Fruit fly (Drosophila melanogaster) whole organism, embryonic: Measurements from ENCODE around the gene Fdh.
A peak's percentile ranks its signal among the peaks of the same experiment; 100 is the strongest.

Experiments used
- Blimp-1 ChIP-seq: fragments of 200-800 bp; sonication (Bioruptor generic); optimal IDR thresholded peaks from 3 replicates; lab custom pipeline; 2018; ENCODE audit warnings: missing biosample characterization, missing genetic modification characterization, mild to moderate bottlenecking, moderate library complexity, missing genetic modification reagents
- BtbVII ChIP-seq: fragments of 200-800 bp; sonication (Bioruptor generic); optimal IDR thresholded peaks from 3 replicates; lab custom pipeline; 2017; ENCODE audit warnings: missing biosample characterization, mild to moderate bottlenecking, missing genetic modification characterization
- CG10431 ChIP-seq: fragments of 200-800 bp; sonication (Bioruptor generic); optimal IDR thresholded peaks from 3 replicates; lab custom pipeline; 2018; ENCODE audit warnings: missing biosample characterization, mild to moderate bottlenecking, missing genetic modification characterization
- CG10565 ChIP-seq: fragments of 200-800 bp; sonication (Bioruptor generic); optimal IDR thresholded peaks from 3 replicates; lab custom pipeline; 2016; ENCODE audit warnings: missing biosample characterization, mild to moderate bottlenecking, missing genetic modification characterization
- CG1233 ChIP-seq: fragments of 200-800 bp; sonication (Bioruptor generic); optimal IDR thresholded peaks from 4 replicates; lab custom pipeline; 2018; ENCODE audit warnings: missing biosample characterization, mild to moderate bottlenecking, missing genetic modification characterization
- CG12391 ChIP-seq: fragments of 200-800 bp; sonication (Bioruptor generic); optimal IDR thresholded peaks from 3 replicates; lab custom pipeline; 2018; ENCODE audit warnings: missing biosample characterization, mild to moderate bottlenecking, missing genetic modification characterization, moderate library complexity
- CG12659 ChIP-seq: fragments of 200-800 bp; sonication (Bioruptor generic); optimal IDR thresholded peaks from 3 replicates; lab custom pipeline; 2017; ENCODE audit warnings: mild to moderate bottlenecking, missing biosample characterization, missing genetic modification reagents, missing genetic modification characterization
- CG13424 ChIP-seq: fragments of 200-800 bp; sonication (Bioruptor generic); optimal IDR thresholded peaks from 2 replicates; lab custom pipeline; 2019; ENCODE audit warnings: missing biosample characterization, mild to moderate bottlenecking, missing genetic modification characterization, moderate library complexity
- CG13775 ChIP-seq: fragments of 200-800 bp; sonication (Bioruptor generic); optimal IDR thresholded peaks from 3 replicates; lab custom pipeline; 2017; ENCODE audit warnings: missing biosample characterization, mild to moderate bottlenecking, missing genetic modification characterization
- CG15479 ChIP-seq: fragments of 200-800 bp; sonication (Bioruptor generic); optimal IDR thresholded peaks from 3 replicates; lab custom pipeline; 2019; ENCODE audit warnings: missing biosample characterization, mild to moderate bottlenecking, missing genetic modification characterization, moderate library complexity
- CG16815 ChIP-seq: fragments of 200-800 bp; sonication (Bioruptor generic); optimal IDR thresholded peaks from 3 replicates; lab custom pipeline; 2017; ENCODE audit warnings: missing biosample characterization, mild to moderate bottlenecking, missing genetic modification characterization
- CG17385 ChIP-seq: fragments of 200-800 bp; sonication (Bioruptor generic); optimal IDR thresholded peaks from 3 replicates; lab custom pipeline; 2018; ENCODE audit warnings: missing biosample characterization, mild to moderate bottlenecking, missing genetic modification characterization
- CG17912 ChIP-seq: fragments of 200-800 bp; sonication (Bioruptor generic); optimal IDR thresholded peaks from 2 replicates; lab custom pipeline; 2018; ENCODE audit warnings: missing biosample characterization, mild to moderate bottlenecking, missing genetic modification characterization
- CG1832 ChIP-seq: fragments of 200-800 bp; sonication (Bioruptor generic); optimal IDR thresholded peaks from 2 replicates; lab custom pipeline; 2017; ENCODE audit warnings: missing biosample characterization, mild to moderate bottlenecking, missing genetic modification characterization, inconsistent platforms
- CG2202 ChIP-seq: fragments of 200-800 bp; sonication (Bioruptor generic); optimal IDR thresholded peaks from 2 replicates; lab custom pipeline; 2018; ENCODE audit warnings: missing biosample characterization, mild to moderate bottlenecking, missing genetic modification characterization
- CG31365 ChIP-seq: fragments of 200-800 bp; sonication (Bioruptor generic); optimal IDR thresholded peaks from 2 replicates; lab custom pipeline; 2018; ENCODE audit warnings: missing biosample characterization, mild to moderate bottlenecking, missing genetic modification characterization
- CG3281 ChIP-seq: fragments of 200-800 bp; sonication (Bioruptor generic); optimal IDR thresholded peaks from 3 replicates; lab custom pipeline; 2017; ENCODE audit warnings: missing biosample characterization, mild to moderate bottlenecking, missing genetic modification characterization
- CG34422 ChIP-seq: fragments of 200-800 bp; sonication (Bioruptor generic); IDR thresholded peaks from 3 replicates; pipeline ENCODE4 v1.3.6; 2022; ENCODE audit warnings: missing biosample characterization, missing genetic modification characterization
- CG7556 ChIP-seq: fragments of 200-800 bp; sonication (Bioruptor generic); optimal IDR thresholded peaks from 2 replicates; lab custom pipeline; 2017; ENCODE audit warnings: missing biosample characterization, mild to moderate bottlenecking, missing genetic modification characterization
- CG7745 ChIP-seq: fragments of 200-800 bp; sonication (Bioruptor generic); optimal IDR thresholded peaks from 2 replicates; lab custom pipeline; 2018; ENCODE audit warnings: missing biosample characterization, mild to moderate bottlenecking, missing genetic modification characterization, moderate library complexity
- CG7963 ChIP-seq: fragments of 200-800 bp; sonication (Bioruptor generic); IDR thresholded peaks from 3 replicates; pipeline ENCODE4 v1.3.6; 2022; ENCODE audit warnings: missing biosample characterization, missing genetic modification characterization; ENCODE audit not compliant: partially characterized antibody
- CG8290 ChIP-seq, 3 experiments: fragments of 200-800 bp; sonication (Bioruptor generic); optimal IDR thresholded peaks; 2 replicates each; lab custom pipeline; 2016 to 2019; ENCODE audit warnings: missing biosample characterization in 3 of 3, missing genetic modification characterization in 3 of 3, mild to moderate bottlenecking in 2 of 3, moderate library complexity in 1 of 3
- CG9215 ChIP-seq: fragments of 200-800 bp; sonication (Bioruptor generic); IDR thresholded peaks from 2 replicates; pipeline ENCODE4 v1.3.6; 2022; ENCODE audit warnings: missing biosample characterization, missing genetic modification characterization
- Chrac-16 ChIP-seq: fragments of 200-800 bp; sonication (Bioruptor generic); optimal IDR thresholded peaks from 3 replicates; lab custom pipeline; 2016; ENCODE audit warnings: missing biosample characterization, missing genetic modification characterization
- Deaf1 ChIP-seq: fragments of 200-800 bp; optimal IDR thresholded peaks from 3 replicates; lab custom pipeline; 2019; ENCODE audit warnings: missing biosample characterization, mild to moderate bottlenecking, missing genetic modification characterization, moderate library complexity
- Elba2 ChIP-seq: fragments of 200-800 bp; sonication (Bioruptor generic); optimal IDR thresholded peaks from 3 replicates; lab custom pipeline; 2016; ENCODE audit warnings: missing biosample characterization, missing genetic modification characterization
- Hr3 ChIP-seq: fragments of 200-800 bp; sonication (Bioruptor generic); optimal IDR thresholded peaks from 3 replicates; lab custom pipeline; 2016; ENCODE audit warnings: missing biosample characterization, missing genetic modification characterization
- Kr ChIP-seq: fragments of 200-800 bp; sonication (Bioruptor generic); optimal IDR thresholded peaks from 2 replicates; lab custom pipeline; 2017; ENCODE audit warnings: missing biosample characterization, mild to moderate bottlenecking, missing genetic modification characterization
- Mes4 ChIP-seq: fragments of 200-800 bp; sonication (Bioruptor generic); optimal IDR thresholded peaks from 2 replicates; lab custom pipeline; 2016; ENCODE audit warnings: missing biosample characterization, missing genetic modification characterization
- Oaz ChIP-seq: fragments of 200-800 bp; sonication (Bioruptor generic); IDR thresholded peaks from 2 replicates; pipeline ENCODE4 v1.3.6; 2022; ENCODE audit warnings: missing biosample characterization, missing genetic modification characterization
- Rfx ChIP-seq: fragments of 200-800 bp; sonication (Bioruptor generic); IDR thresholded peaks from 2 replicates; pipeline ENCODE4 v1.3.6; 2022; ENCODE audit warnings: missing biosample characterization, missing genetic modification characterization
- TFAM ChIP-seq: fragments of 200-800 bp; sonication (Bioruptor generic); optimal IDR thresholded peaks from 2 replicates; lab custom pipeline; 2017; ENCODE audit warnings: missing biosample characterization, missing genetic modification characterization, inconsistent platforms
- Trl ChIP-seq, 3 experiments: fragments of >200 bp in 2 of 3; fragments of 200-800 bp in 1 of 3; sonication (Bioruptor generic) in 1 of 3; optimal IDR thresholded peaks; 2 replicates in 1 of 3; 3 replicates in 2 of 3; lab custom pipeline; 2016 to 2017; ENCODE audit warnings: missing biosample characterization in 1 of 3, missing genetic modification characterization in 1 of 3
- ase ChIP-seq: fragments of 200-800 bp; sonication (Bioruptor generic); IDR thresholded peaks from 3 replicates; pipeline ENCODE4 v1.3.6; 2022; ENCODE audit warnings: missing biosample characterization, missing genetic modification characterization
- az2 ChIP-seq: fragments of 200-800 bp; sonication (Bioruptor generic); optimal IDR thresholded peaks from 3 replicates; lab custom pipeline; 2016; ENCODE audit warnings: missing biosample characterization, missing genetic modification characterization
- ci ChIP-seq: fragments of 200-800 bp; sonication (Bioruptor generic); IDR thresholded peaks from 3 replicates; pipeline ENCODE4 v1.3.6; 2022; ENCODE audit warnings: missing biosample characterization, missing genetic modification characterization
- danr ChIP-seq: fragments of 200-800 bp; sonication (Bioruptor generic); IDR thresholded peaks from 2 replicates; pipeline ENCODE4 v1.3.6; 2022; ENCODE audit warnings: missing biosample characterization, missing genetic modification characterization
- eve ChIP-seq, 2 experiments: fragments of >200 bp; optimal IDR thresholded peaks; 2 replicates each; lab custom pipeline; 2017; ENCODE audit warnings: missing biosample characterization in 2 of 2, missing genetic modification characterization in 2 of 2
- grn ChIP-seq: fragments of 200-800 bp; sonication (Bioruptor generic); optimal IDR thresholded peaks from 3 replicates; lab custom pipeline; 2017; ENCODE audit warnings: missing biosample characterization, missing genetic modification characterization
- hbn ChIP-seq: fragments of 200-800 bp; sonication (Bioruptor generic); IDR thresholded peaks from 2 replicates; pipeline ENCODE4 v1.3.6; 2022; ENCODE audit warnings: missing biosample characterization, missing genetic modification characterization; ENCODE audit not compliant: partially characterized antibody
- mirr ChIP-seq: fragments of 200-800 bp; sonication (Bioruptor generic); optimal IDR thresholded peaks from 3 replicates; lab custom pipeline; 2018; ENCODE audit warnings: missing biosample characterization, mild to moderate bottlenecking, missing genetic modification characterization
- shn ChIP-seq: fragments of 200-800 bp; sonication (Bioruptor generic); optimal IDR thresholded peaks from 3 replicates; lab custom pipeline; 2016; ENCODE audit warnings: missing biosample characterization, missing genetic modification characterization
- sna ChIP-seq: fragments of 200-800 bp; sonication (Bioruptor generic); IDR thresholded peaks from 2 replicates; pipeline ENCODE4 v1.3.6; 2022; ENCODE audit warnings: missing biosample characterization, missing genetic modification characterization; ENCODE audit not compliant: partially characterized antibody
- ssp ChIP-seq: fragments of 200-800 bp; sonication (Bioruptor generic); IDR thresholded peaks from 2 replicates; pipeline ENCODE4 v1.3.6; 2022; ENCODE audit warnings: missing biosample characterization, missing genetic modification characterization
- tgo ChIP-seq: fragments of 200-800 bp; sonication (Bioruptor generic); IDR thresholded peaks from 3 replicates; pipeline ENCODE4 v1.3.6; 2022; ENCODE audit warnings: missing biosample characterization, missing genetic modification characterization
- tll ChIP-seq, 2 experiments: fragments of 200-800 bp in 1 of 2; fragments of >200 bp in 1 of 2; sonication (Bioruptor generic) in 1 of 2; optimal IDR thresholded peaks; 2 replicates each; lab custom pipeline; 2017 to 2019; ENCODE audit warnings: missing biosample characterization in 2 of 2, missing genetic modification characterization in 2 of 2, mild to moderate bottlenecking in 1 of 2, moderate library complexity in 1 of 2
- tna ChIP-seq: fragments of 200-800 bp; sonication (Bioruptor generic); IDR thresholded peaks from 2 replicates; pipeline ENCODE4 v1.3.6; 2022; ENCODE audit warnings: missing biosample characterization, missing genetic modification characterization; ENCODE audit not compliant: partially characterized antibody

Fdh gene

DNA sequence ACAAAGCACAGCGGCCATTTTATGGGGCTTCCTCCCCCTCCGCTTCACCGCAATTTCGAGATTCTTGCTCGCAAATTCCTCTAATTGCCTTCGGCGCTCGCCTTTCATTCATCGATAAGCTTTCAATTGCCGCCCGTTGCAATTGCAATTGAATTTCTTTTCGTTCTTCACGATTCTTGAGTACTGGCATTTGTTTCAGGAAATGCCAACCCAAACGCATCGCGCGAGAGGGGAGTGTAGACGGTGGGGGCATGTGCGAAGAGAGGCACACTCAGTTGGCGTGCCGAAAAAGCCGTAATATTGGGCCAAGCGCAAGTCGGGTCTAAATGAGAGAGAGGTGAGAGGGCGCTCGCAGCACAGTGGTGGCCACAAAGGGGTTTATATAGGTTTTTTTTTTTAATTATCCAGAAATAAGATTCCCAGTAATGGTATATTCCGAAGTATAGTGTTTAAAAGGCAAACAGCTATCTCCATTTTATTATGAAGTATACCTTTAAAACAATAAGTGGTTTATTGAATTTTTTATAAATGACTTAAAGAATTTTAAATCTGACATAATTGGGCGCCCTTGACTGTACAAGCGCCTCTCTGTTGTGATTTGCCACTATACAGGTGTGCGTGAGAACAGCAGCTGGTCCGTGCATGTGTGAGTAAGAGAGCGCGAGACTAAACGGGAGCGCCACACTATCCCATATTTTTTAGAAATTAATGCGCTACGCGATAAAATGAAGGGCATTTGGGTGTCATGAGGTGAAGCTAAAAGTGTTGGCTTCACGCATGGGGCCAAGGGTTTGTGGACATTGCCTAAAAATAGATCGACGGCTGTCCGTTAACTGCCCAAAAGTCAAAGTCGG is 14.5 kb upstream of the Fdh start (continued):
- TF ChIP-seq hbn (GFP tag; lab: Robert Waterston, UW) (no peak), tna (0 out of 2 replicates have a peak, but pooled peaks have one; percentile 7), eve (GFP tag; optimal IDR thresholded peaks at IDR 0.05; lab: Kevin White, UChicago) (no peak), CG7963 (GFP tag; lab: Robert Waterston, UW) (no peak), Hr3 (peak; percentile 85), CG31365 (tag; lab: Kevin White, UChicago) (peak; percentile 12), CG3281 (GFP tag; lab: Kevin White, UChicago) (peak; percentile 92), danr (GFP tag; lab: Robert Waterston, UW) (peak; percentile 81), ssp (GFP tag; lab: Robert Waterston, UW) (peak; percentile 78), shn (peak; percentile 74), CG7556 (GFP tag; lab: Kevin White, UChicago) (peak; percentile 95), Rfx (peak; percentile 92), CG16815 (GFP tag; lab: Kevin White, UChicago) (peak; percentile 85), CG1233 (GFP tag; lab: Kevin White, UChicago) (peak; percentile 76), CG9215 (peak; percentile 91), Oaz (peak; percentile 79), BtbVII (peak; percentile 93), CG12391 (tag; lab: Kevin White, UChicago) (peak; percentile 94), CG10431 (GFP tag; lab: Kevin White, UChicago) (peak; percentile 49), CG8290 (GFP tag; optimal IDR thresholded peaks at IDR 0.05; lab: Kevin White, UChicago) (peak; percentile 42), CG8290 (tag; optimal IDR thresholded peaks at IDR 0.05; lab: Kevin White, UChicago) (peak in 1 of 2 experiments; percentile 80), Blimp-1 (peak; percentile 85), sna (GFP tag; lab: Robert Waterston, UW) (no peak), Elba2 (GFP tag; lab: Kevin White, UChicago) (no peak), CG12659 (GFP tag; lab: Kevin White, UChicago) (peak; percentile 94), Deaf1 (tag; lab: Kevin White, UChicago) (peak; percentile 48), tgo (GFP tag; lab: Robert Waterston, UW) (peak; percentile 88), CG2202 (tag; lab: Kevin White, UChicago) (peak; percentile 62), Mes4 (GFP tag; lab: Kevin White, UChicago) (peak; percentile 82), CG10565 (GFP tag; lab: Kevin White, UChicago) (peak; percentile 54), ase (GFP tag; lab: Robert Waterston, UW) (peak; percentile 84), CG34422 (GFP tag; lab: Robert Waterston, UW) (peak; percentile 80), CG13424 (tag; lab: Kevin White, UChicago) (peak; percentile 94), CG17912 (no peak), az2 (GFP tag; lab: Kevin White, UChicago) (peak; percentile 86), CG13775 (GFP tag; lab: Kevin White, UChicago) (peak; percentile 89), CG17385 (peak; percentile 87), TFAM (GFP tag; lab: Kevin White, UChicago) (peak; percentile 29), CG7745 (no peak), Trl (optimal IDR thresholded peaks at IDR 0.05; lab: Kevin White, UChicago) (peak; percentile 79 to 96), Trl (GFP tag; optimal IDR thresholded peaks at IDR 0.05; lab: Kevin White, UChicago) (peak; percentile 84), Kr (no peak), ci (GFP tag; lab: Robert Waterston, UW) (peak; percentile 90), CG15479 (GFP tag; lab: Kevin White, UChicago) (no peak), tll (GFP tag; optimal IDR thresholded peaks at IDR 0.05; lab: Kevin White, UChicago) (no peak), mirr (GFP tag; lab: Kevin White, UChicago) (peak; percentile 58), grn (GFP tag; lab: Kevin White, UChicago) (peak; percentile 21), Chrac-16 (GFP tag; lab: Kevin White, UChicago) (peak; percentile 86), CG1832 (no peak)
